Worm (Caenorhabditis elegans): ENCODE measurements around the gene M106.8.

Gene M106.8

ce11 chrII:10867219-10867618, 23.8 kb upstream of the M106.8 start (continued):
- TF ChIP-seq snpc-4 (tag; optimal IDR thresholded peaks at IDR 0.05) (no peak), mdl-1 (tag; optimal IDR thresholded peaks at IDR 0.05) (no peak), fos-1 (tag; optimal IDR thresholded peaks at IDR 0.05) (no peak), nhr-12 (tag; optimal IDR thresholded peaks at IDR 0.05) (no peak), nhr-76 (tag; optimal IDR thresholded peaks at IDR 0.05) (no peak), lin-13 (GFP tag; optimal IDR thresholded peaks at IDR 0.05) (no peak), pax-3 (tag; optimal IDR thresholded peaks at IDR 0.05) (no peak), aha-1 (tag; optimal IDR thresholded peaks at IDR 0.05) (no peak), ceh-82 (tag; optimal IDR thresholded peaks at IDR 0.05) (peak in 1 of 3 experiments; percentile 11), nhr-47 (tag; optimal IDR thresholded peaks at IDR 0.05) (peak; percentile 14), efl-1 (optimal IDR thresholded peaks at IDR 0.05) (peak; percentile 33 to 42), efl-1 (GFP tag; optimal IDR thresholded peaks at IDR 0.05 in 1 of 2) (no peak), F16B12.6 (tag; optimal IDR thresholded peaks at IDR 0.05) (no peak), sox-4 (tag; optimal IDR thresholded peaks at IDR 0.05) (no peak), zip-4 (GFP tag; optimal IDR thresholded peaks at IDR 0.05) (no peak), xbp-1 (tag; optimal IDR thresholded peaks at IDR 0.05) (no peak), C16A3.4 (tag; optimal IDR thresholded peaks at IDR 0.05) (no peak), egl-13 (tag; optimal IDR thresholded peaks at IDR 0.05) (no peak), lir-3 (tag; optimal IDR thresholded peaks at IDR 0.05; ENCODE audit: poor library complexity) (no peak), ceh-88 (GFP tag; IDR thresholded peaks at IDR 0.05) (no peak), ets-5 (GFP tag; IDR thresholded peaks at IDR 0.05) (no peak), unc-62 (GFP tag; optimal IDR thresholded peaks at IDR 0.05) (no peak), fkh-4 (tag; optimal IDR thresholded peaks at IDR 0.05; ENCODE audit: borderline replicate concordance) (no peak), dsc-1 (tag; optimal IDR thresholded peaks at IDR 0.05) (no peak), hlh-4 (tag; optimal IDR thresholded peaks at IDR 0.05) (no peak), irx-1 (tag; optimal IDR thresholded peaks at IDR 0.05) (no peak), unc-86 (tag; optimal IDR thresholded peaks at IDR 0.05) (no peak), fkh-8 (tag; optimal IDR thresholded peaks at IDR 0.05) (no peak), efl-3 (GFP tag; optimal IDR thresholded peaks at IDR 0.05) (no peak), snu-23 (GFP tag; optimal IDR thresholded peaks at IDR 0.05) (peak; percentile 51), pqm-1 (tag; optimal IDR thresholded peaks at IDR 0.05) (no peak), lsy-2 (tag; optimal IDR thresholded peaks at IDR 0.05) (peak; percentile 62 to 81), nhr-71 (tag; optimal IDR thresholded peaks at IDR 0.05) (peak; percentile 57), lin-14 (GFP tag; optimal IDR thresholded peaks at IDR 0.05) (peak; percentile 59), blmp-1 (tag; optimal IDR thresholded peaks at IDR 0.05) (no peak), swsn-7 (tag; optimal IDR thresholded peaks at IDR 0.05) (no peak), unc-98 (GFP tag; IDR thresholded peaks at IDR 0.05) (no peak; the same call in 1 of the 2 replicates), unc-30 (tag; optimal IDR thresholded peaks at IDR 0.05) (no peak), jun-1 (tag; optimal IDR thresholded peaks at IDR 0.05) (no peak), sup-37 (GFP tag; optimal IDR thresholded peaks at IDR 0.05) (no peak), fkh-10 (GFP tag; optimal IDR thresholded peaks at IDR 0.05) (no peak), nhr-77 (tag; optimal IDR thresholded peaks at IDR 0.05) (no peak)

- TF ChIP-seq unc-86 (tag; optimal IDR thresholded peaks at IDR 0.05) (no peak), lin-14 (GFP tag; optimal IDR thresholded peaks at IDR 0.05) (peak; percentile 61), swsn-7 (tag; optimal IDR thresholded peaks at IDR 0.05) (no peak), tlp-1 (tag; optimal IDR thresholded peaks at IDR 0.05) (no peak), C16A3.4 (tag; optimal IDR thresholded peaks at IDR 0.05) (no peak), blmp-1 (tag; optimal IDR thresholded peaks at IDR 0.05) (peak; percentile 93), ceh-8 (GFP tag; optimal IDR thresholded peaks at IDR 0.05) (no peak), sox-4 (tag; optimal IDR thresholded peaks at IDR 0.05) (no peak), ceh-90 (tag; optimal IDR thresholded peaks at IDR 0.05) (no peak), lir-3 (tag; optimal IDR thresholded peaks at IDR 0.05; ENCODE audit: poor library complexity) (no peak), C04F5.9 (tag; optimal IDR thresholded peaks at IDR 0.05) (peak; percentile 17), sup-37 (GFP tag; optimal IDR thresholded peaks at IDR 0.05) (no peak), nhr-71 (tag; optimal IDR thresholded peaks at IDR 0.05) (peak; percentile 6), aha-1 (tag; optimal IDR thresholded peaks at IDR 0.05) (no peak), ceh-82 (tag; optimal IDR thresholded peaks at IDR 0.05) (no peak), dpl-1 (GFP tag; optimal IDR thresholded peaks at IDR 0.05) (no peak), aly-2 (tag; optimal IDR thresholded peaks at IDR 0.05) (no peak), alr-1 (tag; optimal IDR thresholded peaks at IDR 0.05; ENCODE audit: borderline replicate concordance) (no peak), elt-3 (tag; optimal IDR thresholded peaks at IDR 0.05) (peak in 1 of 6 experiments; percentile 19), rnt-1 (tag; optimal IDR thresholded peaks at IDR 0.05) (peak; percentile 37)
Observed at ce11 chrII:10862749-10863656, 19.6 kb upstream of the M106.8 start.

Data from whole organism, L1 larva.